Worm (Caenorhabditis elegans): ENCODE measurements around the gene F09E5.11.

The F09E5.11 gene

ce11 chrII:5346350-5346749 is 11.6 kb downstream of the F09E5.11 start (continued):
- TF ChIP-seq ztf-28 (GFP tag; IDR thresholded peaks at IDR 0.05): peak; percentile 92
- TF ChIP-seq lin-54 (GFP tag; optimal IDR thresholded peaks at IDR 0.05): peak; percentile 89
- peak; percentile 16 for TF ChIP-seq tbp1 (GFP tag; optimal IDR thresholded peaks at IDR 0.05)
- TF ChIP-seq pbrm-1 (GFP tag; IDR thresholded peaks at IDR 0.05): peak; percentile 96
- peak; percentile 61; the same call in 1 of the 2 replicates for TF ChIP-seq aptf-2 (GFP tag; conservative IDR thresholded peaks at IDR 0.05)
- TF ChIP-seq lin-35 (GFP tag; optimal IDR thresholded peaks at IDR 0.05): peak in 1 of 3 experiments; percentile 73
- TF ChIP-seq nfyb-1 (GFP tag; IDR thresholded peaks at IDR 0.05): peak; percentile 95
- 0 out of 2 replicates have a peak, but pooled peaks have one; percentile 25 for TF ChIP-seq egl-18 (GFP tag; IDR thresholded peaks at IDR 0.05)
- TF ChIP-seq Y56A3A.18 (GFP tag; IDR thresholded peaks at IDR 0.05): peak; percentile 91
- peak; percentile 94 for TF ChIP-seq ceh-100 (GFP tag; IDR thresholded peaks at IDR 0.05)
- TF ChIP-seq ztf-25 (GFP tag; IDR thresholded peaks at IDR 0.05): peak; percentile 75; the same call in 1 of the 2 replicates
- peak; percentile 72 for TF ChIP-seq attf-5 (GFP tag; optimal IDR thresholded peaks at IDR 0.05)
- peak; percentile 70 for TF ChIP-seq F33H1.4 (GFP tag; IDR thresholded peaks at IDR 0.05)
- peak; percentile 1 for TF ChIP-seq nhr-80 (tag; optimal IDR thresholded peaks at IDR 0.05)

- TF ChIP-seq unc-130 (GFP tag; optimal IDR thresholded peaks at IDR 0.05) (no peak), nhr-120 (GFP tag; IDR thresholded peaks at IDR 0.05) (no peak), lin-26 (GFP tag; IDR thresholded peaks at IDR 0.05) (no peak), rec-8 (tag; optimal IDR thresholded peaks at IDR 0.05) (no peak), F37B4.10 (GFP tag; IDR thresholded peaks at IDR 0.05) (no peak), F33H1.4 (GFP tag; IDR thresholded peaks at IDR 0.05) (no peak), somi-1 (GFP tag; optimal IDR thresholded peaks at IDR 0.05) (no peak), ztf-25 (GFP tag; IDR thresholded peaks at IDR 0.05) (no peak)
Observed at ce11 chrII:5344775-5345174, 13.2 kb downstream of the F09E5.11 start, which contains the start of gene F09E5.14. Gene F09E5.14, minus strand, starts transcription at chrII:5344875.

ce11 chrII:5342412-5342811 is 15.6 kb downstream of the F09E5.11 start:
- TF ChIP-seq nfyb-1 (GFP tag; IDR thresholded peaks at IDR 0.05): 0 out of 2 replicates have a peak, but pooled peaks have one; percentile 1
- no peak for TF ChIP-seq tbp1 (GFP tag; optimal IDR thresholded peaks at IDR 0.05)
- TF ChIP-seq nhr-120 (GFP tag; IDR thresholded peaks at IDR 0.05): no peak

ce11 chrII:5341573-5341972 is 16.4 kb downstream of the F09E5.11 start:
- no peak for TF ChIP-seq F10E7.11 (tag; optimal IDR thresholded peaks at IDR 0.05)
- no peak for TF ChIP-seq F57C9.4 (tag; optimal IDR thresholded peaks at IDR 0.05)
- no peak for TF ChIP-seq sdz-38 (tag; optimal IDR thresholded peaks at IDR 0.05)
- no peak for TF ChIP-seq let-526 (GFP tag; IDR thresholded peaks at IDR 0.05)
- TF ChIP-seq lin-35 (GFP tag; optimal IDR thresholded peaks at IDR 0.05): no peak
- TF ChIP-seq Y53F4B.3 (GFP tag; IDR thresholded peaks at IDR 0.05): no peak
- TF ChIP-seq attf-3 (GFP tag; conservative IDR thresholded peaks at IDR 0.05): no peak
- TF ChIP-seq D2030.7 (GFP tag; IDR thresholded peaks at IDR 0.05): no peak

ce11 chrII:5340672-5341568 is 17.1 kb downstream of the F09E5.11 start:
- TF ChIP-seq egl-18 (GFP tag; IDR thresholded peaks at IDR 0.05) (no peak), ZK185.1 (tag; optimal IDR thresholded peaks at IDR 0.05; ENCODE audit: poor library complexity, severe bottlenecking) (peak; percentile 8), chd-7 (tag; optimal IDR thresholded peaks at IDR 0.05) (peak; percentile 37), Y56A3A.18 (GFP tag; IDR thresholded peaks at IDR 0.05) (no peak), unc-130 (GFP tag; optimal IDR thresholded peaks at IDR 0.05) (no peak), C06A6.2 (GFP tag; conservative IDR thresholded peaks at IDR 0.05) (no peak), madf-3 (GFP tag; IDR thresholded peaks at IDR 0.05) (peak; percentile 71; the same call in 1 of the 2 replicates), cebp-1 (GFP tag; IDR thresholded peaks at IDR 0.05) (no peak; the same call in 1 of the 2 replicates), cebp-1 (tag; optimal IDR thresholded peaks at IDR 0.05) (peak; percentile 61), dox-1 (GFP tag; IDR thresholded peaks at IDR 0.05) (peak; percentile 58), hmg-1.2 (GFP tag; IDR thresholded peaks at IDR 0.05) (no peak), K12H6.12 (tag; optimal IDR thresholded peaks at IDR 0.05) (peak; percentile 5), madf-6 (GFP tag; IDR thresholded peaks at IDR 0.05) (peak; percentile 17; the same call in 1 of the 2 replicates), repo-1 (tag; optimal IDR thresholded peaks at IDR 0.05) (peak; percentile 28), T26A5.8 (tag; optimal IDR thresholded peaks at IDR 0.05) (no peak), F57C9.4 (tag; optimal IDR thresholded peaks at IDR 0.05) (no peak), ztf-6 (GFP tag; IDR thresholded peaks at IDR 0.05) (no peak)

Measured in whole organism, young adult.